Fruit fly (Drosophila melanogaster): ENCODE measurements around the gene CG31373.
A peak's percentile ranks its signal among the peaks of the same experiment; 100 is the strongest.

The CG31373 gene

dm6 chr3R:10683226-10683625 lies 25.9 kb downstream of the CG31373 start:
- no peak for TF ChIP-seq CG9609 (GFP tag; optimal IDR thresholded peaks at IDR 0.05)
- no peak for TF ChIP-seq CG18599 (GFP tag; optimal IDR thresholded peaks at IDR 0.05)
- TF ChIP-seq wdn (GFP tag; IDR thresholded peaks at IDR 0.05) = no peak
- TF ChIP-seq Awh (GFP tag; IDR thresholded peaks at IDR 0.05) = 0 out of 2 replicates have a peak, but pooled peaks have one; percentile 24
- peak; percentile 38 for TF ChIP-seq Med (GFP tag)
- TF ChIP-seq CG13624 (GFP tag; optimal IDR thresholded peaks at IDR 0.05) = no peak
- TF ChIP-seq Ets65A (GFP tag) = peak; percentile 36
- TF ChIP-seq CG7987 (GFP tag; optimal IDR thresholded peaks at IDR 0.05) = no peak
- TF ChIP-seq dysf (GFP tag; IDR thresholded peaks at IDR 0.05) = 0 out of 3 replicates have a peak, but pooled peaks have one; percentile 14
- no peak for TF ChIP-seq CG6854 (GFP tag; optimal IDR thresholded peaks at IDR 0.05)
- TF ChIP-seq phol (tag; optimal IDR thresholded peaks at IDR 0.05) = no peak
- TF ChIP-seq CG4404 (GFP tag; IDR thresholded peaks at IDR 0.05) = no peak
- peak; percentile 70 for TF ChIP-seq D19B (GFP tag; optimal IDR thresholded peaks at IDR 0.05)
- no peak for TF ChIP-seq cad (GFP tag; optimal IDR thresholded peaks at IDR 0.05)

dm6 chr3R:10681682-10681962 lies 27.5 kb downstream of the CG31373 start:
- TF ChIP-seq BtbVII (GFP tag; optimal IDR thresholded peaks at IDR 0.05) = no peak
- no peak for TF ChIP-seq CG10147 (GFP tag; optimal IDR thresholded peaks at IDR 0.05)
- no peak for TF ChIP-seq Neu2 (GFP tag; optimal IDR thresholded peaks at IDR 0.05; ENCODE audit: borderline replicate concordance)
- peak; percentile 51 for TF ChIP-seq Ssrp (tag; optimal IDR thresholded peaks at IDR 0.05)
- TF ChIP-seq dimm (GFP tag; IDR thresholded peaks at IDR 0.05) = no peak
- no peak for TF ChIP-seq Meics (GFP tag; optimal IDR thresholded peaks at IDR 0.05)
- TF ChIP-seq wor (GFP tag; IDR thresholded peaks at IDR 0.05) = peak; percentile 52
- no peak for TF ChIP-seq CG13775 (GFP tag; optimal IDR thresholded peaks at IDR 0.05)
- TF ChIP-seq CG17829 (tag; optimal IDR thresholded peaks at IDR 0.05) = peak; percentile 15
- TF ChIP-seq Dad (GFP tag; optimal IDR thresholded peaks at IDR 0.05) = no peak
- peak; percentile 82 for TF ChIP-seq ci (GFP tag; IDR thresholded peaks at IDR 0.05)
- TF ChIP-seq Chrac-16 (GFP tag; optimal IDR thresholded peaks at IDR 0.05) = no peak
- peak; percentile 77 for TF ChIP-seq zfh1 (GFP tag; IDR thresholded peaks at IDR 0.05)
- TF ChIP-seq CG6813 (GFP tag; optimal IDR thresholded peaks at IDR 0.05) = no peak
- TF ChIP-seq NC2β (GFP tag; optimal IDR thresholded peaks at IDR 0.05) = no peak
- peak in 1 of 2 experiments; percentile 49 for TF ChIP-seq Hr51 (GFP tag; optimal IDR thresholded peaks at IDR 0.05)
- no peak for TF ChIP-seq lbe (GFP tag; optimal IDR thresholded peaks at IDR 0.05)
- no peak for TF ChIP-seq kni (GFP tag; optimal IDR thresholded peaks at IDR 0.05)
- TF ChIP-seq Ets97D (GFP tag; optimal IDR thresholded peaks at IDR 0.05) = no peak
- TF ChIP-seq gt (GFP tag; IDR thresholded peaks at IDR 0.05) = no peak
- no peak for TF ChIP-seq slp2 (GFP tag; optimal IDR thresholded peaks at IDR 0.05)
- TF ChIP-seq H15 (GFP tag; IDR thresholded peaks at IDR 0.05) = peak; percentile 74; the same call in 2 of the 3 replicates
- TF ChIP-seq CG6654 (GFP tag; optimal IDR thresholded peaks at IDR 0.05) = peak; percentile 13
- TF ChIP-seq Lpt (GFP tag; optimal IDR thresholded peaks at IDR 0.05) = no peak
- peak; percentile 19 for TF ChIP-seq PHDP (tag; optimal IDR thresholded peaks at IDR 0.05)
- TF ChIP-seq CG10366 (GFP tag; IDR thresholded peaks at IDR 0.05) = peak; percentile 75
- TF ChIP-seq CG8359 (GFP tag; optimal IDR thresholded peaks at IDR 0.05; ENCODE audit: borderline replicate concordance) = peak; percentile 19
- TF ChIP-seq wdn (GFP tag; IDR thresholded peaks at IDR 0.05) = peak; percentile 11; the same call in 1 of the 2 replicates
- no peak for TF ChIP-seq dan (GFP tag; IDR thresholded peaks at IDR 0.05)
- peak; percentile 48 for TF ChIP-seq NFAT (GFP tag; IDR thresholded peaks at IDR 0.05)
- no peak for TF ChIP-seq CTCF (GFP tag; optimal IDR thresholded peaks at IDR 0.05)
- no peak for TF ChIP-seq az2 (GFP tag; optimal IDR thresholded peaks at IDR 0.05)
- TF ChIP-seq CG7745 (tag; optimal IDR thresholded peaks at IDR 0.05) = no peak
- TF ChIP-seq pho (GFP tag; optimal IDR thresholded peaks at IDR 0.05) = no peak
- TF ChIP-seq hbn (GFP tag; IDR thresholded peaks at IDR 0.05; ENCODE audit: partially characterized antibody) = no peak
- peak; percentile 75 for TF ChIP-seq sisA (GFP tag; IDR thresholded peaks at IDR 0.05)
- TF ChIP-seq ase (GFP tag; IDR thresholded peaks at IDR 0.05) = peak; percentile 76
- TF ChIP-seq CG16863 (GFP tag; optimal IDR thresholded peaks at IDR 0.05) = no peak
- no peak for TF ChIP-seq stwl (tag; optimal IDR thresholded peaks at IDR 0.05)

Measured in whole organism, embryonic.